Worm (Caenorhabditis elegans): ENCODE measurements around the gene C35A5.3.

C35A5.3 gene

DNA sequence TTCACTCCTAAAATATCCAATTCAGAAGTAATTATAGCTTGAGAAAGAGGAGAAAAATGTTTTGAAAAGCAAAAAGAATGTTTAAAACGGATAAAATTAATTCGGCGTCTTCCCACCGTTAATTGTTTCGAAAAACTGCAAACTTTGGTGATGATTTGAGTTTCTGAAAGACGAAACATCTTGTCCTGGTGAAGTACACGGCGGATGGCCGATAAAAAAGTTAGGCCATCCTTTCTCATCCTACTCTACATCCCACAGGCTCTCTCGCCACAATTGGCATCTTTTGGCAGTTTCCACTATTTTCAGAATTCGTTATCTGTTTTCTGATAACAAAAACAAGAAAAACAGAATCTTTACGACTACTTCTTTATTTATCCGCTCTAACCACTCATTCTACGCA lies 24.7 kb upstream of the C35A5.3 start, which contains the start of the genes C35A5.8 and hda-11 (continued):
- TF ChIP-seq egl-5 (tag; optimal IDR thresholded peaks at IDR 0.05) (no peak), nhr-28 (tag; optimal IDR thresholded peaks at IDR 0.05) (no peak), hmg-11 (tag; optimal IDR thresholded peaks at IDR 0.05) (peak; percentile 34), ztf-11 (tag; optimal IDR thresholded peaks at IDR 0.05) (no peak), snpc-4 (tag; optimal IDR thresholded peaks at IDR 0.05) (peak; percentile 35), ceh-28 (tag; optimal IDR thresholded peaks at IDR 0.05) (no peak), daf-12 (tag; optimal IDR thresholded peaks at IDR 0.05) (no peak), mml-1 (tag; optimal IDR thresholded peaks at IDR 0.05) (no peak), nhr-77 (tag; optimal IDR thresholded peaks at IDR 0.05) (no peak), ceh-82 (tag; optimal IDR thresholded peaks at IDR 0.05) (no peak), elt-3 (tag; optimal IDR thresholded peaks at IDR 0.05) (no peak), elt-2 (tag; optimal IDR thresholded peaks at IDR 0.05) (peak; percentile 45), tbx-2 (tag; optimal IDR thresholded peaks at IDR 0.05) (no peak), nhr-67 (tag; optimal IDR thresholded peaks at IDR 0.05) (no peak), egl-27 (tag; optimal IDR thresholded peaks at IDR 0.05) (no peak), nhr-12 (tag; optimal IDR thresholded peaks at IDR 0.05) (no peak), fkh-2 (tag; optimal IDR thresholded peaks at IDR 0.05) (no peak), unc-39 (tag; optimal IDR thresholded peaks at IDR 0.05) (no peak)

DNA sequence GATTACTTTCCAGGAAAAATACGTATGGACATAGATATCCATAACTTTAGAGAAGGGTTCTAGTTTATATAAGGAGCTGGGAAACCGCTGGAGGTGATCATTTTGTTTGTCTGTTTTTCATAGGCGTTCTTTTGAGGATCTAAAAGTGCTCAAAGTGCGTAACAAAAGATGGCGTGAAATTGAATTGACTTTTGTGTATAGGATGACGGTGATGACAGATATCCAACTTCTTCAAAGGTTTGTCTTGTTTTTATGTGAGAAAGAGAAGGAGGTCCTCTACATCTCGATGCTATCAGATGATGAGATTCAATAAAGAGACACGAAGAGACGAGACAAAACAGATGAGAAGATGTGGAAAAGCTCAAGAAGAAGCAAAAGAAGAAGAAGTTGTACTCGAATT lies 15.5 kb upstream of the C35A5.3 start:
- TF ChIP-seq snpc-4 (tag; optimal IDR thresholded peaks at IDR 0.05) (no peak), ceh-16 (tag; optimal IDR thresholded peaks at IDR 0.05) (no peak), tbx-2 (tag; optimal IDR thresholded peaks at IDR 0.05) (no peak), ztf-11 (tag; optimal IDR thresholded peaks at IDR 0.05) (no peak), fkh-10 (GFP tag; optimal IDR thresholded peaks at IDR 0.05) (peak; percentile 53)

DNA sequence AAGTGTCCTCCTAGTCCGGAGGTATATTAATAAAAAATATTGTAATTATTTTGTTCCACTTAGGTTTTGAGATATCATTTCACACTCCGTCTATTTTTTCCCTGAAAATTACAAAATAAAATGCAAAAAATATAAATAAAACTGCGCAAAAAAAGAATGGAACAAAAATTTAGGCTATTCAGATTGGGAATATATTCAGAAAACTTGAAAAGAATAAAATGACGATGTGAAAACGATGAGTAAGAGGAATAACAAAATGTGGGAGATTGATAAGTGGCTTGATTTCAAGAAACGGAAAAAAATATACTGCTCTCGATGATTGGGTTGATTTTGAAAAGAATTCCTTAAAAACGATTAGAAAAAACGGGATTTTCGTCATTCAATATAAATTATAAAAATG lies 13.1 kb upstream of the C35A5.3 start, which contains the start of gene dmsr-8:
TSS of gene dmsr-8 (minus strand) at position 101 of the 400 bp plus-strand sequence.
- TF ChIP-seq mdl-1 (tag; optimal IDR thresholded peaks at IDR 0.05): no peak
- no peak for TF ChIP-seq ztf-11 (tag; optimal IDR thresholded peaks at IDR 0.05)
- TF ChIP-seq egl-27 (tag; optimal IDR thresholded peaks at IDR 0.05): no peak
- TF ChIP-seq nhr-28 (tag; optimal IDR thresholded peaks at IDR 0.05): no peak
- TF ChIP-seq nhr-25 (tag; optimal IDR thresholded peaks at IDR 0.05): no peak
- no peak for TF ChIP-seq ceh-9 (tag; optimal IDR thresholded peaks at IDR 0.05)
- TF ChIP-seq tbx-2 (tag; optimal IDR thresholded peaks at IDR 0.05): no peak

DNA sequence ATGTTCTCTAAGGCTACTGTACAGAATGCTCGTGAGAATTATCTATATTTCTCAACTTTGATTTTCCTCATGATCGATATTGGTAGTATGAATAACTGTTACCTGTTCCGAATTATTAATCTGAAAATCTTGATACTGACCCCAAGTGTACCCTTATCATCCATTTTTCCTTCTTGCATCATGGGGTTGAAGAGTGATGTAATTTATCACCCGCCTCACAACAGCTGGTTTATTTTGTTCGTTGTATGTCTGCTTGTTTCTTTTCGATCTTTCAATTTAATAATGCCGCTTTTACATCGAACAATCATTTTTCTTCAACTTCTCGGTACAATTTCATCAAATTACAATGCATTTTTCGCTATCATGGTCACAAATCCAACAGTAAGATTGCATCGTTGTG lies 7.7 kb upstream of the C35A5.3 start, which contains the start of gene C35A5.6:
TSS of gene C35A5.6 (plus strand) at position 283 of the 400 bp plus-strand sequence.
- TF ChIP-seq nhr-67 (tag; optimal IDR thresholded peaks at IDR 0.05) (no peak), elt-1 (tag; optimal IDR thresholded peaks at IDR 0.05) (no peak), eor-1 (tag; optimal IDR thresholded peaks at IDR 0.05) (no peak), skn-1 (tag; optimal IDR thresholded peaks at IDR 0.05) (no peak), ama-1 (optimal IDR thresholded peaks at IDR 0.05) (no peak), aly-2 (tag; optimal IDR thresholded peaks at IDR 0.05) (no peak), hmg-11 (tag; optimal IDR thresholded peaks at IDR 0.05) (no peak), nhr-43 (tag; optimal IDR thresholded peaks at IDR 0.05; ENCODE audit: poor library complexity, severe bottlenecking) (no peak), ceh-9 (tag; optimal IDR thresholded peaks at IDR 0.05) (no peak), ztf-4 (tag; optimal IDR thresholded peaks at IDR 0.05) (no peak), ceh-82 (tag; optimal IDR thresholded peaks at IDR 0.05) (no peak), pqm-1 (tag; optimal IDR thresholded peaks at IDR 0.05) (no peak), elt-2 (tag; optimal IDR thresholded peaks at IDR 0.05) (no peak), lsy-12 (tag; optimal IDR thresholded peaks at IDR 0.05) (no peak), nhr-11 (tag; optimal IDR thresholded peaks at IDR 0.05) (no peak), mml-1 (tag; optimal IDR thresholded peaks at IDR 0.05) (no peak), lin-15B (tag; optimal IDR thresholded peaks at IDR 0.05) (no peak), jun-1 (tag; optimal IDR thresholded peaks at IDR 0.05) (no peak)

DNA sequence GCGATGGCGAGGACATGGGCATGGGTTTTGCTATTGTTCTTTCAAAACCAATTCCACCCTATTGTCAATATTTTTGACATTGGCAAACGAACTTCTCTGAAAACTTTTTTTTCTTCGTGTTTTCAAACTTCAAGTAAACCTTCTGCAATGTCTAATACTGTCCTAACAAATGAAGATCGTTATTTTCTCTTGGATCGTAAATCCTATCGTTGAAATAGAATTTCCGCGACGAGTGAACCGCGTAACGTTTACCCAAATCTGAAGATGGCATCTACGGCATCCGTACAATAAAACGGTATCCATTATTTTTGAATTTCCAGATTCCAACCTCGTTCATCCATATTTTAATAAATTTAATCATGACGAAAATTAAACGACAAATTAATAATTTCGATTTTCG lies 4.4 kb upstream of the C35A5.3 start, which contains the start of gene C35A5.5:
TSS of gene C35A5.5 (plus strand) at position 301 of the 400 bp plus-strand sequence.
- TF ChIP-seq sea-2 (GFP tag; optimal IDR thresholded peaks at IDR 0.05): no peak
- no peak for TF ChIP-seq nhr-28 (tag; optimal IDR thresholded peaks at IDR 0.05)
- no peak for TF ChIP-seq fos-1 (tag; optimal IDR thresholded peaks at IDR 0.05)
- TF ChIP-seq nhr-23 (tag; optimal IDR thresholded peaks at IDR 0.05): no peak
- TF ChIP-seq nhr-25 (tag; optimal IDR thresholded peaks at IDR 0.05): no peak
- no peak for TF ChIP-seq nhr-237 (tag; optimal IDR thresholded peaks at IDR 0.05)
- TF ChIP-seq nfya-1 (tag; optimal IDR thresholded peaks at IDR 0.05; ENCODE audit: insufficient read depth): no peak
- no peak for TF ChIP-seq fkh-10 (GFP tag; optimal IDR thresholded peaks at IDR 0.05)
- TF ChIP-seq unc-39 (tag; optimal IDR thresholded peaks at IDR 0.05): no peak
- no peak for TF ChIP-seq lin-15B (tag; optimal IDR thresholded peaks at IDR 0.05)

Measured in whole organism, L3 larva.